Worm (Caenorhabditis elegans): ENCODE data around the gene F10D7.3.

F10D7.3 gene

ce11 chrX:17338944-17339343 lies 35.5 kb downstream of the F10D7.3 start:
- TF ChIP-seq hlh-30 (tag; optimal IDR thresholded peaks at IDR 0.05; ENCODE audit: insufficient read depth) (no peak), ceh-22 (tag; optimal IDR thresholded peaks at IDR 0.05) (no peak), ceh-48 (tag; optimal IDR thresholded peaks at IDR 0.05) (no peak)

ce11 chrX:17336354-17336753 lies 38.1 kb downstream of the F10D7.3 start, which contains the start of gene C53C11.2:
Gene C53C11.2, plus strand, starts transcription at chrX:17336637.
- TF ChIP-seq ceh-2 (tag; optimal IDR thresholded peaks at IDR 0.05) (no peak), sox-2 (GFP tag; IDR thresholded peaks at IDR 0.05) (no peak), lin-11 (tag; optimal IDR thresholded peaks at IDR 0.05) (no peak), unc-86 (tag; optimal IDR thresholded peaks at IDR 0.05) (no peak), nhr-232 (tag; optimal IDR thresholded peaks at IDR 0.05) (no peak), elt-2 (tag; optimal IDR thresholded peaks at IDR 0.05) (peak; percentile 81), eyg-1 (tag; optimal IDR thresholded peaks at IDR 0.05) (no peak)

DNA sequence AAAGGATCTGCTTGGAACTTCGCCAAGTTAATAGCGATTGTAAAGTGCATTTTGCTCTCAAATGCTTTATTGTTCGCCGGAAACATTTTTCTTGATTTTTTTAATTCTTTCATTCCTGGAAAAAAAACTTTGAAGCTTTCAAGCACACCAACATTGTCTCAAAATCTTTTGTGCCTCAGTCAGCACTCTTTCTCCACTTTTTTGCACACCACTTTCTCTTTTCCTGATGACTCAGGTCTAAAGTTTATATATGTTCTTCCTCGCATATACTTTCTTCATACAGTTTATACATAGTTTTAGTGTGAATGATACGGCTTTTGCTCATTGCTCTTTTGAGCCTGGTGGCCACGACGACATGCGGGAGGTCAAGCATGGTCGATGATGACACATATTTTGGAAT lies 40.7 kb downstream of the F10D7.3 start, which contains the start of gene C53C11.5:
TSS of gene C53C11.5 (plus strand) at position 301 of the 400 bp plus-strand sequence.
- no peak for TF ChIP-seq ceh-19 (GFP tag; optimal IDR thresholded peaks at IDR 0.05)
- no peak for TF ChIP-seq pros-1 (tag; optimal IDR thresholded peaks at IDR 0.05)
- TF ChIP-seq hlh-30 (tag; optimal IDR thresholded peaks at IDR 0.05; ENCODE audit: insufficient read depth) = no peak
- no peak for TF ChIP-seq ceh-31 (tag; optimal IDR thresholded peaks at IDR 0.05)
- no peak for TF ChIP-seq hlh-6 (tag; optimal IDR thresholded peaks at IDR 0.05)
- TF ChIP-seq ztf-16 (tag; optimal IDR thresholded peaks at IDR 0.05) = no peak
- TF ChIP-seq unc-86 (tag; optimal IDR thresholded peaks at IDR 0.05) = no peak
- TF ChIP-seq unc-42 (tag; optimal IDR thresholded peaks at IDR 0.05) = no peak
- no peak for TF ChIP-seq fax-1 (tag; optimal IDR thresholded peaks at IDR 0.05)
- no peak for TF ChIP-seq hlh-15 (tag; optimal IDR thresholded peaks at IDR 0.05)
- no peak for TF ChIP-seq sox-4 (tag; optimal IDR thresholded peaks at IDR 0.05)
- TF ChIP-seq madf-2 (tag; optimal IDR thresholded peaks at IDR 0.05) = no peak
- no peak for TF ChIP-seq tbx-7 (tag; optimal IDR thresholded peaks at IDR 0.05)
- TF ChIP-seq sdc-2 (tag; optimal IDR thresholded peaks at IDR 0.05) = no peak

ce11 chrX:17330574-17330973 lies 43.9 kb downstream of the F10D7.3 start:
- TF ChIP-seq elt-2 (tag; optimal IDR thresholded peaks at IDR 0.05) (peak; percentile 53), dmd-4 (tag; optimal IDR thresholded peaks at IDR 0.05; ENCODE audit: borderline replicate concordance) (no peak), pha-2 (tag; optimal IDR thresholded peaks at IDR 0.05) (peak; percentile 4), ref-2 (tag; optimal IDR thresholded peaks at IDR 0.05) (peak; percentile 26)

- no peak for TF ChIP-seq ceh-18 (tag; optimal IDR thresholded peaks at IDR 0.05)
- TF ChIP-seq nfya-1 (tag; optimal IDR thresholded peaks at IDR 0.05) = no peak
- TF ChIP-seq zip-5 (tag; optimal IDR thresholded peaks at IDR 0.05) = no peak
- no peak for TF ChIP-seq madf-2 (tag; optimal IDR thresholded peaks at IDR 0.05)
- TF ChIP-seq Y22D7AL.16 (tag; optimal IDR thresholded peaks at IDR 0.05) = no peak
- no peak for TF ChIP-seq dmd-4 (tag; optimal IDR thresholded peaks at IDR 0.05; ENCODE audit: borderline replicate concordance)
- no peak for TF ChIP-seq ahr-1 (tag; optimal IDR thresholded peaks at IDR 0.05)
These were observed 45.4 kb downstream of the F10D7.3 start for ce11 chrX:17329075-17329474.

DNA sequence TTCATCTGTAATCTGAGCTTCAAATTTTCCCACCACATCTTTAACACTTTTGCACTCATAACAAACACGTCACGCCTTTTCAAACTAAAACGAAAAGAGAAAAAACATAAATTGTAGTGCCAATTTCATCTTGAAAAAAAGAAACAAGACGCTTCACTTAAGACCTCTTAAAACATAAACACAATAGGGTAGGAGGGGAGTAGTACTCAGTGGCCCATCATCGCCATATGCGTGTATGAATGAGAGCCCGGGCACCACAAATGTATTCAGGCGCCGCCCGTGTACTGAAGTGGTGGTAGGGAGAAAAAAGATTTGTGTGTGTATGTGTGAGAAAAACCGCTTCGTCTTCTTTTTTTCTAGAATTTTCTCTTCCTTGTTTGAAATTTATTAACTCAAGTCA lies 47.2 kb downstream of the F10D7.3 start:
- no peak for TF ChIP-seq ceh-31 (tag; optimal IDR thresholded peaks at IDR 0.05)
- no peak for TF ChIP-seq ceh-18 (tag; optimal IDR thresholded peaks at IDR 0.05)
- TF ChIP-seq lim-6 (tag; optimal IDR thresholded peaks at IDR 0.05) = no peak
- no peak for TF ChIP-seq odd-2 (tag; optimal IDR thresholded peaks at IDR 0.05)
- no peak for TF ChIP-seq ama-1 (optimal IDR thresholded peaks at IDR 0.05)
- TF ChIP-seq pax-1 (tag; optimal IDR thresholded peaks at IDR 0.05) = no peak
- no peak for TF ChIP-seq nfya-1 (tag; optimal IDR thresholded peaks at IDR 0.05)
- TF ChIP-seq zip-5 (tag; optimal IDR thresholded peaks at IDR 0.05) = no peak
- TF ChIP-seq nhr-232 (tag; optimal IDR thresholded peaks at IDR 0.05) = no peak
- TF ChIP-seq ceh-48 (tag; optimal IDR thresholded peaks at IDR 0.05) = no peak
- TF ChIP-seq pat-9 (tag; optimal IDR thresholded peaks at IDR 0.05) = no peak
- TF ChIP-seq ref-2 (tag; optimal IDR thresholded peaks at IDR 0.05) = no peak
- TF ChIP-seq rnt-1 (tag; optimal IDR thresholded peaks at IDR 0.05) = no peak
- no peak for TF ChIP-seq pros-1 (tag; optimal IDR thresholded peaks at IDR 0.05)
- TF ChIP-seq tbx-7 (tag; optimal IDR thresholded peaks at IDR 0.05) = no peak
- TF ChIP-seq T23F11.4 (GFP tag; optimal IDR thresholded peaks at IDR 0.05) = no peak
- TF ChIP-seq unc-55 (GFP tag; optimal IDR thresholded peaks at IDR 0.05) = no peak
- TF ChIP-seq fkh-10 (GFP tag; optimal IDR thresholded peaks at IDR 0.05) = no peak
- no peak for TF ChIP-seq ceh-24 (tag; optimal IDR thresholded peaks at IDR 0.05)
- TF ChIP-seq ceh-2 (tag; optimal IDR thresholded peaks at IDR 0.05) = no peak
